Worm (Caenorhabditis elegans) whole organism, mixed stage, embryonic: ENCODE results near the gene alg-4.

Experiments
- bed-3 ChIP-seq: fragments of 200-800 bp; sonication (Bioruptor generic); optimal IDR thresholded peaks from 3 replicates; lab custom pipeline; 2018; ENCODE audit warnings: mild to moderate bottlenecking, missing genetic modification characterization, moderate library complexity, missing compliant biosample characterization
- elt-3 ChIP-seq: fragments of 150-350 bp; optimal IDR thresholded peaks from 2 replicates; lab custom pipeline; 2014; ENCODE audit warnings: missing biosample characterization, missing genetic modification characterization
- mep-1 ChIP-seq: fragments of 150-350 bp; optimal IDR thresholded peaks from 2 replicates; lab custom pipeline; 2017; ENCODE audit warnings: missing biosample characterization, missing genetic modification reagents, missing genetic modification characterization, inconsistent platforms
- mls-2 ChIP-seq: sonication (generic microtip); optimal IDR thresholded peaks from 2 replicates; lab custom pipeline; 2016; ENCODE audit warnings: mild to moderate bottlenecking, missing genetic modification characterization, moderate library complexity, missing compliant biosample characterization
- nhr-28 ChIP-seq: fragments of 150-350 bp; optimal IDR thresholded peaks from 2 replicates; lab custom pipeline; 2014; ENCODE audit warnings: missing biosample characterization, missing genetic modification characterization
- pha-4 ChIP-seq: fragments of 150-350 bp; optimal IDR thresholded peaks from 2 replicates; lab custom pipeline; 2018; ENCODE audit warnings: missing biosample characterization, missing genetic modification reagents, missing genetic modification characterization
- tbx-8 ChIP-seq: fragments of 200-800 bp; sonication (Bioruptor generic); optimal IDR thresholded peaks from 2 replicates; lab custom pipeline; 2018; ENCODE audit warnings: mild to moderate bottlenecking, missing genetic modification characterization, moderate library complexity, missing compliant biosample characterization
- unc-62 ChIP-seq: fragments of 150-350 bp; optimal IDR thresholded peaks from 2 replicates; lab custom pipeline; 2014; ENCODE audit warnings: missing biosample characterization, missing genetic modification reagents, missing genetic modification characterization
- zip-8 ChIP-seq: fragments of 150-350 bp; optimal IDR thresholded peaks from 2 replicates; lab custom pipeline; 2014; ENCODE audit warnings: missing biosample characterization, missing genetic modification characterization

DNA sequence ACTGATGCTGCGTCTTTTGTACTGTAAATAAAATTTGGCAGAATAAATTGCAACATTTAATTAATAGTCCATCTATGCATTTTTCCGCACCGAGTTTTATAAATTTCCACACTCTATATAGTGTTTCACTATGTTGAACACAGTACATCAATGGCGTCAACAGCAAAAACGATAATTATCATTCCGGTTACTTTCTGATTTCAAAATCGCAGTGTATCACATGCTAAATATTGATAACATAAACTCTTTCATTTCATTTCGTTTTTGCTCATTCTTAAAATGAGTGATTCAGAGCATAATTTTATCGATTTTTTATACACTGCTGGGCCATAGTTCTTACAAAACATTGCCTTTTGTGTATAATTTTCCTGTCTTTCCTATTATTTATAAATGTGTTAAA, 31.1 kb upstream of the alg-4 start:
- TF ChIP-seq unc-62 (GFP tag; lab: Kevin White, UChicago) (no peak), pha-4 (tag; lab: Kevin White, UChicago) (no peak), tbx-8 (GFP tag; lab: Kevin White, UChicago) (no peak), zip-8 (tag; lab: Kevin White, UChicago) (no peak), elt-3 (tag; lab: Kevin White, UChicago) (no peak), mls-2 (no peak), nhr-28 (tag; lab: Kevin White, UChicago) (no peak), mep-1 (tag; lab: Kevin White, UChicago) (no peak), bed-3 (GFP tag; lab: Kevin White, UChicago) (no peak)
